Worm (Caenorhabditis elegans) whole organism, L4 larva: ENCODE measurements around the gene add-2.

Experiments used
- D1046.2 ChIP-seq: fragments of 200-800 bp; sonication (Bioruptor generic); IDR thresholded peaks from 2 replicates; pipeline ENCODE4 v1.3.6; 2022; ENCODE audit warnings: missing genetic modification characterization, missing compliant biosample characterization
- F37D6.2 ChIP-seq: sonication (generic microtip); optimal IDR thresholded peaks from 2 replicates; lab custom pipeline; 2016; ENCODE audit warnings: mild to moderate bottlenecking, missing genetic modification characterization, missing compliant biosample characterization
- F44E2.7 ChIP-seq: fragments of 200-800 bp; sonication (Bioruptor generic); IDR thresholded peaks from 2 replicates; pipeline ENCODE4 v2.1.2; 2022; ENCODE audit warnings: missing genetic modification characterization, missing compliant biosample characterization
- R02D3.7 ChIP-seq: fragments of 150-350 bp; sonication (generic microtip); optimal IDR thresholded peaks from 3 replicates; lab custom pipeline; 2014; ENCODE audit warnings: missing biosample characterization, missing genetic modification characterization
- ZK337.2 ChIP-seq: fragments of 200-800 bp; sonication (Bioruptor generic); IDR thresholded peaks from 2 replicates; pipeline ENCODE4 v1.3.6; 2022; ENCODE audit warnings: missing genetic modification reagents, missing genetic modification characterization, missing compliant biosample characterization
- aha-1 ChIP-seq: fragments of 150-350 bp; peaks from one replicate; lab custom pipeline; 2014; ENCODE audit warnings: missing biosample characterization, missing genetic modification characterization
- aly-2 ChIP-seq: sonication (generic microtip); optimal IDR thresholded peaks from 2 replicates; lab custom pipeline; 2018; ENCODE audit warnings: missing biosample characterization, missing genetic modification characterization
- arid-1 ChIP-seq: fragments of 200-800 bp; sonication (Bioruptor generic); conservative IDR thresholded peaks from 2 replicates; pipeline ENCODE4 v1.3.6; 2022; ENCODE audit warnings: missing genetic modification reagents, missing genetic modification characterization, missing compliant biosample characterization
- attf-4 ChIP-seq: sonication (generic microtip); optimal IDR thresholded peaks from 3 replicates; lab custom pipeline; 2017; ENCODE audit warnings: missing biosample characterization, missing genetic modification characterization
- ceh-28 ChIP-seq: fragments of 150-350 bp; optimal IDR thresholded peaks from 2 replicates; lab custom pipeline; 2014; ENCODE audit warnings: missing biosample characterization, missing genetic modification reagents, missing genetic modification characterization
- ceh-32 ChIP-seq: sonication (generic microtip); optimal IDR thresholded peaks from 2 replicates; lab custom pipeline; 2016; ENCODE audit warnings: mild to moderate bottlenecking, missing genetic modification characterization, missing compliant biosample characterization; ENCODE audit not compliant: poor library complexity
- ceh-44 ChIP-seq: fragments of 200-800 bp; sonication (Bioruptor generic); IDR thresholded peaks from 2 replicates; pipeline ENCODE4 v1.3.6; 2022; ENCODE audit warnings: missing genetic modification reagents, missing genetic modification characterization, missing compliant biosample characterization
- ces-1 ChIP-seq: fragments of 150-350 bp; sonication (generic microtip); optimal IDR thresholded peaks from 4 replicates; lab custom pipeline; 2014; ENCODE audit warnings: missing biosample characterization, missing genetic modification reagents, missing genetic modification characterization
- ctbp-1 ChIP-seq: fragments of 200-800 bp; sonication (Bioruptor generic); IDR thresholded peaks from 2 replicates; pipeline ENCODE4 v1.3.6; 2022; ENCODE audit warnings: missing genetic modification reagents, missing genetic modification characterization, missing compliant biosample characterization
- daf-12 ChIP-seq: fragments of 150-350 bp; optimal IDR thresholded peaks from 2 replicates; lab custom pipeline; 2014; ENCODE audit warnings: missing biosample characterization, missing genetic modification reagents, missing genetic modification characterization
- daf-16 ChIP-seq, 3 experiments: sonication (generic microtip); optimal IDR thresholded peaks; 2 replicates each; lab custom pipeline; 2016 to 2017; ENCODE audit warnings: missing genetic modification characterization in 3 of 3, missing genetic modification reagents in 3 of 3, mild to moderate bottlenecking in 2 of 3, missing compliant biosample characterization in 2 of 3, missing biosample characterization in 1 of 3, moderate library complexity in 1 of 3
- dmd-6 ChIP-seq: fragments of 200-800 bp; sonication (Bioruptor generic); IDR thresholded peaks from 2 replicates; pipeline ENCODE4 v1.3.6; 2022; ENCODE audit warnings: missing genetic modification reagents, missing genetic modification characterization, missing compliant biosample characterization
- dmd-8 ChIP-seq: fragments of 200-800 bp; sonication (Bioruptor generic); IDR thresholded peaks from 2 replicates; pipeline ENCODE4 v1.3.6; 2022; ENCODE audit warnings: missing genetic modification characterization, missing compliant biosample characterization
- dmd-9 ChIP-seq: fragments of 200-800 bp; sonication (Bioruptor generic); IDR thresholded peaks from 2 replicates; pipeline ENCODE4 v1.3.6; 2022; ENCODE audit warnings: missing genetic modification reagents, missing genetic modification characterization, missing compliant biosample characterization
- duxl-1 ChIP-seq: sonication (generic microtip); optimal IDR thresholded peaks from 2 replicates; lab custom pipeline; 2016; ENCODE audit warnings: mild to moderate bottlenecking, missing genetic modification characterization, moderate library complexity, missing compliant biosample characterization; ENCODE audit not compliant: poor library complexity
- fkh-10 ChIP-seq: fragments of 150-350 bp; optimal IDR thresholded peaks from 2 replicates; lab custom pipeline; 2014; ENCODE audit warnings: missing biosample characterization, missing genetic modification reagents, missing genetic modification characterization
- hif-1 ChIP-seq, 2 experiments: sonication (generic microtip); optimal IDR thresholded peaks; 2 replicates each; lab custom pipeline; 2016 to 2017; ENCODE audit warnings: missing compliant biosample characterization in 2 of 2, missing genetic modification characterization in 2 of 2, missing genetic modification reagents in 2 of 2, missing genotype in 2 of 2, mild to moderate bottlenecking in 1 of 2
- hlh-30 ChIP-seq: sonication (generic microtip); optimal IDR thresholded peaks from 2 replicates; lab custom pipeline; 2017; ENCODE audit warnings: antibody characterized with exemption, mild to moderate bottlenecking, missing genetic modification characterization, missing compliant biosample characterization; ENCODE audit not compliant: insufficient read depth
- jun-1 ChIP-seq: fragments of 150-350 bp; optimal IDR thresholded peaks from 2 replicates; lab custom pipeline; 2014; ENCODE audit warnings: missing biosample characterization, missing genetic modification reagents, missing genetic modification characterization
- lim-7 ChIP-seq: fragments of 200-800 bp; sonication (Bioruptor generic); IDR thresholded peaks from 2 replicates; pipeline ENCODE4 v1.3.6; 2022; ENCODE audit warnings: missing genetic modification characterization, missing compliant biosample characterization
- lin-13 ChIP-seq: fragments of 150-350 bp; optimal IDR thresholded peaks from 2 replicates; lab custom pipeline; 2014; ENCODE audit warnings: missing biosample characterization, missing genetic modification reagents, missing genetic modification characterization
- lin-15B ChIP-seq: fragments of 150-350 bp; sonication (generic microtip); optimal IDR thresholded peaks from 3 replicates; lab custom pipeline; 2014; ENCODE audit warnings: missing biosample characterization, missing genetic modification characterization
- lin-38 ChIP-seq: fragments of 200-800 bp; sonication (Bioruptor generic); IDR thresholded peaks from 2 replicates; pipeline ENCODE4 v1.3.6; 2022; ENCODE audit warnings: missing genetic modification reagents, missing genetic modification characterization, missing compliant biosample characterization
- madf-5 ChIP-seq, 2 experiments: fragments of 200-800 bp; sonication (Bioruptor generic); IDR thresholded peaks; 2 replicates each; pipeline ENCODE4 v1.3.6; 2022; ENCODE audit warnings: missing compliant biosample characterization in 2 of 2, missing genetic modification characterization in 2 of 2
- madf-9 ChIP-seq: fragments of 200-800 bp; sonication (Bioruptor generic); conservative IDR thresholded peaks from 2 replicates; pipeline ENCODE4 v1.3.6; 2022; ENCODE audit warnings: missing genetic modification reagents, missing genetic modification characterization, missing compliant biosample characterization
- mdt-29 ChIP-seq: fragments of 200-800 bp; sonication (Bioruptor generic); IDR thresholded peaks from 2 replicates; pipeline ENCODE4 v1.3.6; 2022; ENCODE audit warnings: missing genetic modification reagents, missing genetic modification characterization, missing compliant biosample characterization
- mep-1 ChIP-seq: fragments of 150-350 bp; sonication (generic microtip); optimal IDR thresholded peaks from 3 replicates; lab custom pipeline; 2014; ENCODE audit warnings: missing biosample characterization, missing genetic modification characterization
- mes-2 ChIP-seq: sonication (generic microtip); optimal IDR thresholded peaks from 2 replicates; lab custom pipeline; 2016; ENCODE audit warnings: missing genotype, mild to moderate bottlenecking, missing genetic modification characterization, missing compliant biosample characterization; ENCODE audit not compliant: poor library complexity, severe bottlenecking
- mxl-3 ChIP-seq: fragments of 200-800 bp; sonication (Bioruptor generic); optimal IDR thresholded peaks from 2 replicates; lab custom pipeline; 2018; ENCODE audit warnings: mild to moderate bottlenecking, missing genetic modification characterization, missing compliant biosample characterization
- nhr-111 ChIP-seq: fragments of 200-800 bp; sonication (Bioruptor generic); optimal IDR thresholded peaks from 2 replicates; lab custom pipeline; 2018; ENCODE audit warnings: mild to moderate bottlenecking, missing genetic modification characterization, missing compliant biosample characterization
- nhr-237 ChIP-seq: sonication (generic microtip); optimal IDR thresholded peaks from 2 replicates; lab custom pipeline; 2017; ENCODE audit warnings: missing biosample characterization, missing genetic modification characterization
- nhr-25 ChIP-seq: sonication (generic microtip); optimal IDR thresholded peaks from 2 replicates; lab custom pipeline; 2017; ENCODE audit warnings: missing genetic modification characterization, mild to moderate bottlenecking, missing compliant biosample characterization, antibody characterized with exemption, moderate library complexity, borderline replicate concordance; ENCODE audit not compliant: insufficient read depth
- saeg-2 ChIP-seq: fragments of 200-800 bp; sonication (Bioruptor generic); IDR thresholded peaks from 2 replicates; pipeline ENCODE4 v1.3.6; 2022; ENCODE audit warnings: missing genetic modification reagents, missing genetic modification characterization, missing compliant biosample characterization
- sdz-12 ChIP-seq: fragments of 200-800 bp; sonication (Bioruptor generic); optimal IDR thresholded peaks from 2 replicates; lab custom pipeline; 2018; ENCODE audit warnings: mild to moderate bottlenecking, missing genetic modification characterization, missing compliant biosample characterization
- set-16 ChIP-seq: fragments of 200-800 bp; sonication (Bioruptor generic); IDR thresholded peaks from 2 replicates; pipeline ENCODE4 v1.3.6; 2022; ENCODE audit warnings: missing genetic modification reagents, missing genetic modification characterization, missing compliant biosample characterization
- spr-1 ChIP-seq: sonication (generic microtip); optimal IDR thresholded peaks from 2 replicates; lab custom pipeline; 2016; ENCODE audit warnings: mild to moderate bottlenecking, missing genetic modification characterization, missing compliant biosample characterization
- spr-3 ChIP-seq: fragments of 200-800 bp; sonication (Bioruptor generic); optimal IDR thresholded peaks from 2 replicates; lab custom pipeline; 2018; ENCODE audit warnings: mild to moderate bottlenecking, missing genetic modification characterization, missing compliant biosample characterization
- tra-1 ChIP-seq: fragments of 200-800 bp; sonication (Bioruptor generic); IDR thresholded peaks from 2 replicates; pipeline ENCODE4 v1.3.6; 2022; ENCODE audit warnings: missing genetic modification reagents, missing genetic modification characterization, missing compliant biosample characterization
- unc-39 ChIP-seq: sonication (generic microtip); optimal IDR thresholded peaks from 2 replicates; lab custom pipeline; 2017; ENCODE audit warnings: missing biosample characterization, missing genetic modification characterization
- unc-62 ChIP-seq, 3 experiments: fragments of 150-350 bp in 1 of 3; sonication (generic microtip); optimal IDR thresholded peaks in 2 of 3; peaks in 1 of 3; 1 replicate in 1 of 3; 2 replicates in 2 of 3; lab custom pipeline; 2014 to 2017; ENCODE audit warnings: missing biosample characterization in 3 of 3, missing genetic modification characterization in 3 of 3, missing genetic modification reagents in 3 of 3, missing genotype in 1 of 3
- zag-1 ChIP-seq: fragments of 150-350 bp; optimal IDR thresholded peaks from 2 replicates; lab custom pipeline; 2014; ENCODE audit warnings: missing biosample characterization, missing genetic modification characterization
- zfp-2 ChIP-seq: sonication (generic microtip); optimal IDR thresholded peaks from 2 replicates; lab custom pipeline; 2016; ENCODE audit warnings: mild to moderate bottlenecking, missing genetic modification characterization, missing compliant biosample characterization
- zip-11 ChIP-seq: fragments of 200-800 bp; sonication (Bioruptor generic); IDR thresholded peaks from 2 replicates; pipeline ENCODE4 v1.3.6; 2022; ENCODE audit warnings: missing genetic modification characterization, missing compliant biosample characterization
- zip-2 ChIP-seq: fragments of 150-350 bp; optimal IDR thresholded peaks from 2 replicates; lab custom pipeline; 2014; ENCODE audit warnings: missing biosample characterization, missing genetic modification characterization
- ztf-11 ChIP-seq: fragments of 150-350 bp; optimal IDR thresholded peaks from 2 replicates; lab custom pipeline; 2014; ENCODE audit warnings: missing biosample characterization, missing genetic modification characterization
- ztf-7 ChIP-seq: fragments of 150-350 bp; optimal IDR thresholded peaks from 2 replicates; lab custom pipeline; 2014; ENCODE audit warnings: missing biosample characterization, missing genetic modification characterization

Gene add-2

DNA sequence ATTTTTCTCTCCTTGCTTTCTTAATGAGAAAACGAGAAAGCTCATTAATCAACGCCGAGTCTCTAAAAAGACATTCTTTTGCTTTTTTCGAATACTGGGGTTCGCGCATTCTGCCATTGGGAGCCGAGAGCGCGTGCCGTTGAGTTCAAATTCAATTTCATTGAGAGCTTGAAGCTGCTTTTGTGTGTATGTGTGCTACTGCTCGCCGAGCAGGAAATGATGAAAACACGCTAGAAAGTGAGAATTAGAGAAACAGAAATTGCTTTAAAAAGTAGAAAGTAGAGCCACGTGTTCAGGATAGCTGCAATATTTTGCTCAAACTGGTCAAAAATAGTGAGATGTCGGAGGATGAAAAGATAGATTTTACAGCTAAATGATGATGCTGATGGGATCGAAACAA lies 12.5 kb upstream of the add-2 start:
- peak; percentile 64 for TF ChIP-seq hlh-30
- TF ChIP-seq ceh-28 (tag; lab: Kevin White, UChicago) = no peak
- peak; percentile 18 for TF ChIP-seq mep-1 (tag; lab: Kevin White, UChicago)
- peak; percentile 28 for TF ChIP-seq ceh-32 (tag; lab: Kevin White, UChicago)
- TF ChIP-seq ztf-7 (tag; lab: Kevin White, UChicago) = no peak
- no peak for TF ChIP-seq D1046.2 (GFP tag; lab: Robert Waterston, UW)
- no peak for TF ChIP-seq mdt-29 (GFP tag; lab: Robert Waterston, UW)
- no peak for TF ChIP-seq mes-2 (tag; lab: Kevin White, UChicago)
- peak; percentile 88 for TF ChIP-seq ces-1 (GFP tag; lab: Kevin White, UChicago)
- TF ChIP-seq daf-16 (GFP tag; optimal IDR thresholded peaks at IDR 0.05; lab: Kevin White, UChicago) = peak in 1 of 2 experiments; percentile 3
- TF ChIP-seq daf-16 (tag; optimal IDR thresholded peaks at IDR 0.05; lab: Kevin White, UChicago) = no peak
- TF ChIP-seq spr-1 (tag; lab: Kevin White, UChicago) = no peak
- TF ChIP-seq set-16 (GFP tag; lab: Robert Waterston, UW) = no peak
- TF ChIP-seq duxl-1 = no peak
- peak; percentile 66; the same call in 1 of the 2 replicates for TF ChIP-seq ctbp-1 (GFP tag; lab: Robert Waterston, UW)
- TF ChIP-seq lin-15B (tag; lab: Kevin White, UChicago) = no peak
- TF ChIP-seq hif-1 (tag; optimal IDR thresholded peaks at IDR 0.05; lab: Kevin White, UChicago) = peak in 1 of 2 experiments; percentile 2
- TF ChIP-seq mxl-3 (GFP tag; lab: Kevin White, UChicago) = peak; percentile 40
- no peak for TF ChIP-seq dmd-6 (GFP tag; lab: Robert Waterston, UW)
- no peak for TF ChIP-seq R02D3.7 (tag; lab: Kevin White, UChicago)
- TF ChIP-seq tra-1 (GFP tag; lab: Robert Waterston, UW) = no peak
- TF ChIP-seq ztf-11 (tag; lab: Kevin White, UChicago) = no peak
- TF ChIP-seq aha-1 = peak; percentile 82
- TF ChIP-seq nhr-237 (tag; lab: Kevin White, UChicago) = no peak
- TF ChIP-seq jun-1 (tag; lab: Kevin White, UChicago) = no peak
- no peak for TF ChIP-seq ceh-44 (GFP tag; lab: Robert Waterston, UW)
- no peak for TF ChIP-seq nhr-111
- peak; percentile 94 for TF ChIP-seq fkh-10 (GFP tag; lab: Kevin White, UChicago)
- TF ChIP-seq F37D6.2 (tag; lab: Kevin White, UChicago) = peak; percentile 3
- no peak for TF ChIP-seq madf-9
- TF ChIP-seq zag-1 (tag; lab: Kevin White, UChicago) = no peak
- TF ChIP-seq unc-62 (GFP tag; optimal IDR thresholded peaks at IDR 0.05 in 1 of 2; lab: Kevin White, UChicago) = no peak
- TF ChIP-seq unc-62 (tag; optimal IDR thresholded peaks at IDR 0.05; lab: Kevin White, UChicago) = no peak
- TF ChIP-seq dmd-8 (GFP tag; lab: Robert Waterston, UW) = no peak
- TF ChIP-seq aly-2 = no peak
- TF ChIP-seq F44E2.7 (GFP tag; lab: Robert Waterston, UW) = no peak
- no peak for TF ChIP-seq madf-5 (GFP tag; IDR thresholded peaks at IDR 0.05; lab: Robert Waterston, UW)
- no peak for TF ChIP-seq attf-4 (tag; lab: Kevin White, UChicago)
- TF ChIP-seq zfp-2 (tag; lab: Kevin White, UChicago) = no peak
- no peak for TF ChIP-seq nhr-25 (tag; lab: Kevin White, UChicago)
- no peak for TF ChIP-seq lin-38 (GFP tag; lab: Robert Waterston, UW)
- no peak for TF ChIP-seq ZK337.2 (GFP tag; lab: Robert Waterston, UW)
- TF ChIP-seq zip-11 = no peak
- no peak for TF ChIP-seq saeg-2 (GFP tag; lab: Robert Waterston, UW)
- TF ChIP-seq spr-3 (GFP tag; lab: Kevin White, UChicago) = no peak
- TF ChIP-seq lin-13 (GFP tag; lab: Kevin White, UChicago) = no peak
- no peak for TF ChIP-seq daf-12 (tag; lab: Kevin White, UChicago)
- no peak for TF ChIP-seq dmd-9 (GFP tag; lab: Robert Waterston, UW)
- no peak for TF ChIP-seq unc-39 (tag; lab: Kevin White, UChicago)
- TF ChIP-seq arid-1 (GFP tag; lab: Robert Waterston, UW) = no peak
- no peak for TF ChIP-seq lim-7 (GFP tag; lab: Robert Waterston, UW)
- TF ChIP-seq sdz-12 (GFP tag; lab: Kevin White, UChicago) = no peak
- TF ChIP-seq zip-2 (tag; lab: Kevin White, UChicago) = no peak
